Fruit fly (Drosophila melanogaster) whole organism, embryonic: ENCODE data around the gene CG46434.

Source experiments
- ATbp ChIP-seq: fragments of 200-800 bp; sonication (Bioruptor generic); optimal IDR thresholded peaks from 2 replicates; lab custom pipeline; 2017; ENCODE audit warnings: missing biosample characterization, mild to moderate bottlenecking, missing genetic modification characterization, missing genetic modification reagents
- Antp ChIP-seq: fragments of 200-800 bp; sonication (Bioruptor generic); optimal IDR thresholded peaks from 3 replicates; lab custom pipeline; 2016; ENCODE audit warnings: missing biosample characterization, missing genetic modification characterization
- Atf-2 ChIP-seq: fragments of 200-800 bp; sonication (Bioruptor generic); optimal IDR thresholded peaks from 2 replicates; lab custom pipeline; 2016; ENCODE audit warnings: missing biosample characterization, missing genetic modification characterization
- CG10321 ChIP-seq: fragments of 200-800 bp; sonication (Bioruptor generic); IDR thresholded peaks from 2 replicates; pipeline ENCODE4 v1.3.6; 2022; ENCODE audit warnings: missing biosample characterization, missing genetic modification characterization
- CG10543 ChIP-seq: fragments of 200-800 bp; sonication (Bioruptor generic); optimal IDR thresholded peaks from 3 replicates; lab custom pipeline; 2017; ENCODE audit warnings: missing biosample characterization, mild to moderate bottlenecking, missing genetic modification characterization, moderate library complexity
- CG12104 ChIP-seq: fragments of 200-800 bp; sonication (Bioruptor generic); optimal IDR thresholded peaks from 3 replicates; lab custom pipeline; 2016; ENCODE audit warnings: missing biosample characterization, missing genetic modification characterization
- CG1233 ChIP-seq: fragments of 200-800 bp; sonication (Bioruptor generic); optimal IDR thresholded peaks from 4 replicates; lab custom pipeline; 2018; ENCODE audit warnings: missing biosample characterization, mild to moderate bottlenecking, missing genetic modification characterization
- CG15073 ChIP-seq: fragments of 200-800 bp; sonication (Bioruptor generic); optimal IDR thresholded peaks from 2 replicates; lab custom pipeline; 2016; ENCODE audit warnings: missing biosample characterization, missing genetic modification characterization
- CG1602 ChIP-seq: fragments of 200-800 bp; sonication (Bioruptor generic); optimal IDR thresholded peaks from 3 replicates; lab custom pipeline; 2016; ENCODE audit warnings: missing biosample characterization, missing genetic modification characterization
- CG1647 ChIP-seq: fragments of 200-800 bp; sonication (Bioruptor generic); optimal IDR thresholded peaks from 3 replicates; lab custom pipeline; 2016; ENCODE audit warnings: missing biosample characterization, missing genetic modification characterization
- CG1832 ChIP-seq: fragments of 200-800 bp; sonication (Bioruptor generic); optimal IDR thresholded peaks from 2 replicates; lab custom pipeline; 2017; ENCODE audit warnings: missing biosample characterization, mild to moderate bottlenecking, missing genetic modification characterization, inconsistent platforms
- CG31224 ChIP-seq: fragments of 200-800 bp; sonication (Bioruptor generic); IDR thresholded peaks from 2 replicates; pipeline ENCODE4 v1.3.6; 2022; ENCODE audit warnings: missing biosample characterization, missing genetic modification characterization
- CG31365 ChIP-seq: fragments of 200-800 bp; sonication (Bioruptor generic); optimal IDR thresholded peaks from 2 replicates; lab custom pipeline; 2018; ENCODE audit warnings: missing biosample characterization, mild to moderate bottlenecking, missing genetic modification characterization
- CG31388 ChIP-seq: fragments of 200-800 bp; sonication (Bioruptor generic); optimal IDR thresholded peaks from 2 replicates; lab custom pipeline; 2016; ENCODE audit warnings: missing biosample characterization, missing genetic modification characterization
- CG4730 ChIP-seq: fragments of 200-800 bp; sonication (Bioruptor generic); IDR thresholded peaks from 2 replicates; pipeline ENCODE4 v1.3.6; 2022; ENCODE audit warnings: missing biosample characterization, missing genetic modification characterization
- CG6765 ChIP-seq: fragments of 200-800 bp; sonication (Bioruptor generic); optimal IDR thresholded peaks from 3 replicates; lab custom pipeline; 2017; ENCODE audit warnings: missing biosample characterization, mild to moderate bottlenecking, missing genetic modification characterization
- Dad ChIP-seq: fragments of 200-800 bp; sonication (Bioruptor generic); optimal IDR thresholded peaks from 3 replicates; lab custom pipeline; 2016; ENCODE audit warnings: missing biosample characterization, missing genetic modification characterization
- Dbx ChIP-seq: fragments of 200-800 bp; sonication (Bioruptor generic); IDR thresholded peaks from 3 replicates; pipeline ENCODE4 v1.3.6; 2022; ENCODE audit warnings: missing biosample characterization, missing genetic modification characterization
- Doc2 ChIP-seq: fragments of 200-800 bp; sonication (Bioruptor generic); IDR thresholded peaks from 2 replicates; pipeline ENCODE4 v1.3.6; 2022; ENCODE audit warnings: missing biosample characterization, missing genetic modification characterization
- HLH54F ChIP-seq: fragments of 200-800 bp; sonication (Bioruptor generic); optimal IDR thresholded peaks from 3 replicates; lab custom pipeline; 2016; ENCODE audit warnings: missing biosample characterization, missing genetic modification characterization
- Hmx ChIP-seq: fragments of 200-800 bp; sonication (Bioruptor generic); optimal IDR thresholded peaks from 2 replicates; lab custom pipeline; 2016; ENCODE audit warnings: missing biosample characterization, missing genetic modification characterization
- Hr39 ChIP-seq: fragments of >200 bp; optimal IDR thresholded peaks from 2 replicates; lab custom pipeline; 2017
- Lim3 ChIP-seq: fragments of 200-800 bp; sonication (Bioruptor generic); IDR thresholded peaks from 2 replicates; pipeline ENCODE4 v1.3.6; 2022; ENCODE audit warnings: missing biosample characterization, missing genetic modification characterization
- MTF-1 ChIP-seq: fragments of 200-800 bp; sonication (Bioruptor generic); optimal IDR thresholded peaks from 2 replicates; lab custom pipeline; 2018; ENCODE audit warnings: missing biosample characterization, mild to moderate bottlenecking, missing genetic modification characterization, borderline replicate concordance
- Mad ChIP-seq: fragments of 200-800 bp; sonication (Bioruptor generic); optimal IDR thresholded peaks from 2 replicates; lab custom pipeline; 2016; ENCODE audit warnings: missing biosample characterization, missing genetic modification characterization
- Max ChIP-seq: fragments of 200-800 bp; sonication (Bioruptor generic); optimal IDR thresholded peaks from 2 replicates; lab custom pipeline; 2016; ENCODE audit warnings: missing biosample characterization, mild to moderate bottlenecking, missing genetic modification characterization
- Mes4 ChIP-seq: fragments of 200-800 bp; sonication (Bioruptor generic); optimal IDR thresholded peaks from 2 replicates; lab custom pipeline; 2016; ENCODE audit warnings: missing biosample characterization, missing genetic modification characterization
- NFAT ChIP-seq: fragments of 200-800 bp; sonication (Bioruptor generic); IDR thresholded peaks from 2 replicates; pipeline ENCODE4 v1.3.6; 2022; ENCODE audit warnings: missing biosample characterization, missing genetic modification characterization
- Optix ChIP-seq: fragments of 200-800 bp; sonication (Bioruptor generic); IDR thresholded peaks from 3 replicates; pipeline ENCODE4 v1.3.6; 2022; ENCODE audit warnings: missing biosample characterization, missing genetic modification characterization
- Ravus ChIP-seq: fragments of 200-800 bp; sonication (Bioruptor generic); IDR thresholded peaks from 2 replicates; pipeline ENCODE4 v1.3.6; 2022; ENCODE audit warnings: missing biosample characterization, missing genetic modification characterization
- Rfx ChIP-seq: fragments of 200-800 bp; sonication (Bioruptor generic); IDR thresholded peaks from 2 replicates; pipeline ENCODE4 v1.3.6; 2022; ENCODE audit warnings: missing biosample characterization, missing genetic modification characterization
- Sin3A ChIP-seq: fragments of >200 bp; optimal IDR thresholded peaks from 2 replicates; lab custom pipeline; 2018
- Trl ChIP-seq, 3 experiments: fragments of >200 bp in 2 of 3; fragments of 200-800 bp in 1 of 3; sonication (Bioruptor generic) in 1 of 3; optimal IDR thresholded peaks; 2 replicates in 1 of 3; 3 replicates in 2 of 3; lab custom pipeline; 2016 to 2017; ENCODE audit warnings: missing biosample characterization in 1 of 3, missing genetic modification characterization in 1 of 3
- Xbp1 ChIP-seq: fragments of 200-800 bp; sonication (Bioruptor generic); optimal IDR thresholded peaks from 3 replicates; lab custom pipeline; 2016; ENCODE audit warnings: missing biosample characterization, mild to moderate bottlenecking, missing genetic modification characterization
- Xrp1 ChIP-seq: fragments of 200-800 bp; sonication (Bioruptor generic); IDR thresholded peaks from 2 replicates; pipeline ENCODE4 v1.3.6; 2022; ENCODE audit warnings: missing biosample characterization, missing genetic modification characterization
- cad ChIP-seq: fragments of >200 bp; optimal IDR thresholded peaks from 2 replicates; lab custom pipeline; 2017; ENCODE audit warnings: missing biosample characterization, missing genetic modification characterization
- cwo ChIP-seq: fragments of 200-800 bp; sonication (Bioruptor generic); optimal IDR thresholded peaks from 3 replicates; lab custom pipeline; 2017; ENCODE audit warnings: missing biosample characterization, missing genetic modification characterization, mild to moderate bottlenecking, moderate library complexity, missing genetic modification reagents
- exex ChIP-seq: fragments of 200-800 bp; sonication (Bioruptor generic); optimal IDR thresholded peaks from 4 replicates; lab custom pipeline; 2018; ENCODE audit warnings: missing biosample characterization, mild to moderate bottlenecking, missing genetic modification characterization, moderate library complexity
- eyg ChIP-seq: fragments of 200-800 bp; sonication (Bioruptor generic); optimal IDR thresholded peaks from 3 replicates; lab custom pipeline; 2016; ENCODE audit warnings: missing biosample characterization, missing genetic modification characterization
- lola ChIP-seq, 3 experiments: fragments of >200 bp in 2 of 3; fragments of 200-800 bp in 1 of 3; sonication (Bioruptor generic) in 1 of 3; optimal IDR thresholded peaks; 2 replicates each; lab custom pipeline; 2017 to 2019; ENCODE audit warnings: missing biosample characterization in 3 of 3, missing genetic modification characterization in 3 of 3, mild to moderate bottlenecking in 1 of 3, moderate library complexity in 1 of 3
- nmo ChIP-seq: fragments of 200-800 bp; sonication (Bioruptor generic); optimal IDR thresholded peaks from 2 replicates; lab custom pipeline; 2018; ENCODE audit warnings: missing biosample characterization, mild to moderate bottlenecking, missing genetic modification characterization, moderate library complexity
- nom ChIP-seq: fragments of 200-800 bp; sonication (Bioruptor generic); optimal IDR thresholded peaks from 2 replicates; lab custom pipeline; 2017; ENCODE audit warnings: missing biosample characterization, missing genetic modification characterization, mild to moderate bottlenecking, moderate library complexity, missing genetic modification reagents
- odd ChIP-seq: fragments of 200-800 bp; sonication (Bioruptor generic); optimal IDR thresholded peaks from 2 replicates; lab custom pipeline; 2017; ENCODE audit warnings: missing biosample characterization, mild to moderate bottlenecking, missing genetic modification characterization
- phol ChIP-seq: fragments of 200-800 bp; sonication (Bioruptor generic); optimal IDR thresholded peaks from 3 replicates; lab custom pipeline; 2018; ENCODE audit warnings: missing biosample characterization, mild to moderate bottlenecking, missing genetic modification characterization, moderate library complexity
- row ChIP-seq: fragments of 200-800 bp; sonication (Bioruptor generic); IDR thresholded peaks from 3 replicates; pipeline ENCODE4 v1.3.6; 2022; ENCODE audit warnings: missing biosample characterization, missing genetic modification characterization
- sima ChIP-seq: fragments of 200-800 bp; sonication (Bioruptor generic); optimal IDR thresholded peaks from 2 replicates; lab custom pipeline; 2016; ENCODE audit warnings: missing biosample characterization, missing genetic modification characterization
- sisA ChIP-seq: fragments of 200-800 bp; sonication (Bioruptor generic); IDR thresholded peaks from 2 replicates; pipeline ENCODE4 v1.3.6; 2022; ENCODE audit warnings: missing biosample characterization, missing genetic modification characterization
- tap ChIP-seq: fragments of 200-800 bp; optimal IDR thresholded peaks from 3 replicates; lab custom pipeline; 2019; ENCODE audit warnings: missing biosample characterization, mild to moderate bottlenecking, missing genetic modification characterization, moderate library complexity
- tll ChIP-seq, 2 experiments: fragments of 200-800 bp in 1 of 2; fragments of >200 bp in 1 of 2; sonication (Bioruptor generic) in 1 of 2; optimal IDR thresholded peaks; 2 replicates each; lab custom pipeline; 2017 to 2019; ENCODE audit warnings: missing biosample characterization in 2 of 2, missing genetic modification characterization in 2 of 2, mild to moderate bottlenecking in 1 of 2, moderate library complexity in 1 of 2
- usp ChIP-seq: fragments of >200 bp; optimal IDR thresholded peaks from 2 replicates; lab custom pipeline; 2017; ENCODE audit warnings: missing biosample characterization, missing genetic modification characterization
- zen2 ChIP-seq: fragments of 200-800 bp; sonication (Bioruptor generic); IDR thresholded peaks from 3 replicates; pipeline ENCODE4 v1.3.6; 2022; ENCODE audit warnings: missing biosample characterization, missing genetic modification characterization; ENCODE audit not compliant: partially characterized antibody

The CG46434 gene

dm6 chr3L:19516547-19516946, 27.5 kb downstream of the CG46434 start (continued):
- TF ChIP-seq Doc2 (peak; percentile 93), sima (peak; percentile 82), Xrp1 (no peak; the same call in 1 of the 2 replicates), Mad (GFP tag; lab: Kevin White, UChicago) (peak; percentile 81), cwo (GFP tag; lab: Kevin White, UChicago) (peak; percentile 48), Mes4 (peak; percentile 75), CG15073 (GFP tag; lab: Kevin White, UChicago) (no peak), Ravus (peak; percentile 27; the same call in 1 of the 2 replicates), Hmx (GFP tag; lab: Kevin White, UChicago) (peak; percentile 71), eyg (peak; percentile 94), ATbp (GFP tag; lab: Kevin White, UChicago) (peak; percentile 84), Trl (optimal IDR thresholded peaks at IDR 0.05; lab: Kevin White, UChicago) (no peak), Trl (GFP tag; optimal IDR thresholded peaks at IDR 0.05; lab: Kevin White, UChicago) (peak; percentile 98), Optix (GFP tag; lab: Robert Waterston, UW) (peak; percentile 90), CG1647 (peak; percentile 90), exex (tag; lab: Kevin White, UChicago) (no peak), lola (GFP tag; optimal IDR thresholded peaks at IDR 0.05; lab: Kevin White, UChicago) (no peak), odd (GFP tag; lab: Kevin White, UChicago) (peak; percentile 28), tll (GFP tag; optimal IDR thresholded peaks at IDR 0.05; lab: Kevin White, UChicago) (peak in 1 of 2 experiments; percentile 28), zen2 (GFP tag; lab: Robert Waterston, UW) (no peak), CG31388 (peak; percentile 33), Max (GFP tag; lab: Kevin White, UChicago) (peak; percentile 86), Rfx (GFP tag; lab: Robert Waterston, UW) (peak; percentile 98), Dad (GFP tag; lab: Kevin White, UChicago) (peak; percentile 92), usp (GFP tag; lab: Kevin White, UChicago) (no peak), CG6765 (peak; percentile 90), nom (GFP tag; lab: Kevin White, UChicago) (no peak), CG1602 (GFP tag; lab: Kevin White, UChicago) (peak; percentile 79), Lim3 (GFP tag; lab: Robert Waterston, UW) (peak; percentile 40; the same call in 1 of the 2 replicates), CG1832 (GFP tag; lab: Kevin White, UChicago) (no peak), Hr39 (lab: Kevin White, UChicago) (no peak), sisA (GFP tag; lab: Robert Waterston, UW) (peak; percentile 91), CG10321 (peak; percentile 74), nmo (GFP tag; lab: Kevin White, UChicago) (peak; percentile 87), Antp (GFP tag; lab: Kevin White, UChicago) (peak; percentile 94), CG4730 (GFP tag; lab: Robert Waterston, UW) (peak; percentile 95), tap (tag; lab: Kevin White, UChicago) (peak; percentile 27), MTF-1 (GFP tag; lab: Kevin White, UChicago) (peak; percentile 90), CG31224 (GFP tag; lab: Robert Waterston, UW) (peak; percentile 84), cad (GFP tag; lab: Kevin White, UChicago) (no peak), CG10543 (GFP tag; lab: Kevin White, UChicago) (peak; percentile 87), CG1233 (GFP tag; lab: Kevin White, UChicago) (peak; percentile 92), Dbx (GFP tag; lab: Robert Waterston, UW) (peak; percentile 91), Sin3A (lab: Kevin White, UChicago) (no peak), Atf-2 (GFP tag; lab: Kevin White, UChicago) (peak; percentile 76), HLH54F (GFP tag; lab: Kevin White, UChicago) (peak; percentile 86), NFAT (peak; percentile 97), row (GFP tag; lab: Robert Waterston, UW) (no peak; the same call in 1 of the 3 replicates), CG12104 (GFP tag; lab: Kevin White, UChicago) (peak; percentile 86), CG31365 (tag; lab: Kevin White, UChicago) (peak; percentile 98), phol (tag; lab: Kevin White, UChicago) (peak; percentile 90), Xbp1 (GFP tag; lab: Kevin White, UChicago) (peak; percentile 90)
